Fruit fly (Drosophila melanogaster) whole organism, prepupa: ENCODE data around the gene twy.
A peak's percentile ranks its signal among the peaks of the same experiment; 100 is the strongest.

Source experiments
- Blimp-1 ChIP-seq: fragments of 200-800 bp; sonication (Bioruptor generic); optimal IDR thresholded peaks from 3 replicates; lab custom pipeline; 2017; ENCODE audit warnings: missing biosample characterization, missing genetic modification characterization, mild to moderate bottlenecking, moderate library complexity, missing genetic modification reagents
- CG11294 ChIP-seq: fragments of 200-800 bp; sonication (Bioruptor generic); IDR thresholded peaks from 2 replicates; pipeline ENCODE4 v1.3.6; 2022; ENCODE audit warnings: missing biosample characterization, missing genetic modification characterization
- CG11902 ChIP-seq: fragments of 200-800 bp; sonication (Bioruptor generic); optimal IDR thresholded peaks from 3 replicates; lab custom pipeline; 2016; ENCODE audit warnings: missing biosample characterization, missing genetic modification characterization
- CG15336 ChIP-seq: fragments of 200-800 bp; sonication (Bioruptor generic); IDR thresholded peaks from 2 replicates; pipeline ENCODE4 v1.3.6; 2022; ENCODE audit warnings: missing biosample characterization, missing genetic modification characterization
- CG16779 ChIP-seq: fragments of 200-800 bp; sonication (Bioruptor generic); optimal IDR thresholded peaks from 3 replicates; lab custom pipeline; 2017; ENCODE audit warnings: missing biosample characterization, mild to moderate bottlenecking, missing genetic modification characterization
- CG31627 ChIP-seq: fragments of 200-800 bp; sonication (Bioruptor generic); optimal IDR thresholded peaks from 3 replicates; lab custom pipeline; 2016; ENCODE audit warnings: missing biosample characterization, missing genetic modification characterization
- CG3919 ChIP-seq: fragments of 200-800 bp; sonication (Bioruptor generic); optimal IDR thresholded peaks from 3 replicates; lab custom pipeline; 2016; ENCODE audit warnings: missing biosample characterization, missing genetic modification characterization
- CG6163 ChIP-seq: fragments of 200-800 bp; sonication (Bioruptor generic); IDR thresholded peaks from 3 replicates; pipeline ENCODE4 v1.3.6; 2022; ENCODE audit warnings: missing biosample characterization, missing genetic modification characterization
- CG6276 ChIP-seq: fragments of 200-800 bp; sonication (Bioruptor generic); optimal IDR thresholded peaks from 2 replicates; lab custom pipeline; 2017; ENCODE audit warnings: missing biosample characterization, mild to moderate bottlenecking, missing genetic modification characterization
- CG7368 ChIP-seq: fragments of 200-800 bp; sonication (Bioruptor generic); optimal IDR thresholded peaks from 3 replicates; lab custom pipeline; 2016; ENCODE audit warnings: missing biosample characterization, missing genetic modification characterization
- CG8319 ChIP-seq: fragments of 200-800 bp; sonication (Bioruptor generic); optimal IDR thresholded peaks from 3 replicates; lab custom pipeline; 2016; ENCODE audit warnings: missing biosample characterization, missing genetic modification characterization
- CG8632 ChIP-seq: fragments of 200-800 bp; sonication (Bioruptor generic); optimal IDR thresholded peaks from 3 replicates; lab custom pipeline; 2016; ENCODE audit warnings: missing biosample characterization, missing genetic modification characterization
- Eip75B ChIP-seq: fragments of 200-800 bp; sonication (Bioruptor generic); optimal IDR thresholded peaks from 3 replicates; lab custom pipeline; 2016; ENCODE audit warnings: missing biosample characterization, missing genetic modification characterization
- Eip78C ChIP-seq: fragments of 200-800 bp; sonication (Bioruptor generic); peaks from one replicate; lab custom pipeline; 2016; ENCODE audit warnings: missing biosample characterization, missing genetic modification characterization
- Eip93F ChIP-seq: fragments of 200-800 bp; sonication (Bioruptor generic); optimal IDR thresholded peaks from 2 replicates; lab custom pipeline; 2016; ENCODE audit warnings: missing biosample characterization, mild to moderate bottlenecking, missing genetic modification characterization
- Ets21C ChIP-seq: fragments of 200-800 bp; sonication (Bioruptor generic); optimal IDR thresholded peaks from 3 replicates; lab custom pipeline; 2016; ENCODE audit warnings: missing biosample characterization, missing genetic modification characterization
- Ets96B ChIP-seq: fragments of 200-800 bp; optimal IDR thresholded peaks from 2 replicates; lab custom pipeline; 2019; ENCODE audit warnings: missing biosample characterization, mild to moderate bottlenecking, missing genetic modification characterization, moderate library complexity
- Hr39 ChIP-seq: fragments of 200-800 bp; sonication (Bioruptor generic); optimal IDR thresholded peaks from 2 replicates; lab custom pipeline; 2016; ENCODE audit warnings: missing biosample characterization, missing genetic modification characterization
- Hr4 ChIP-seq: fragments of 200-800 bp; sonication (Bioruptor generic); optimal IDR thresholded peaks from 3 replicates; lab custom pipeline; 2016; ENCODE audit warnings: missing biosample characterization, missing genetic modification characterization
- Smox ChIP-seq: fragments of 200-800 bp; sonication (Bioruptor generic); optimal IDR thresholded peaks from 3 replicates; lab custom pipeline; 2016; ENCODE audit warnings: missing biosample characterization, missing genetic modification characterization
- Sox102F ChIP-seq: fragments of 200-800 bp; sonication (Bioruptor generic); optimal IDR thresholded peaks from 2 replicates; lab custom pipeline; 2016; ENCODE audit warnings: missing biosample characterization, mild to moderate bottlenecking, missing genetic modification characterization
- Sox14 ChIP-seq: fragments of 200-800 bp; sonication (Bioruptor generic); optimal IDR thresholded peaks from 3 replicates; lab custom pipeline; 2016; ENCODE audit warnings: missing biosample characterization, missing genetic modification characterization
- Sox15 ChIP-seq: fragments of 200-800 bp; sonication (Bioruptor generic); optimal IDR thresholded peaks from 3 replicates; lab custom pipeline; 2016; ENCODE audit warnings: missing biosample characterization, missing genetic modification characterization
- acj6 ChIP-seq: fragments of 200-800 bp; sonication (Bioruptor generic); optimal IDR thresholded peaks from 3 replicates; lab custom pipeline; 2016; ENCODE audit warnings: missing biosample characterization, missing genetic modification characterization
- cyc ChIP-seq: fragments of 200-800 bp; sonication (Bioruptor generic); optimal IDR thresholded peaks from 3 replicates; lab custom pipeline; 2016; ENCODE audit warnings: missing biosample characterization, missing genetic modification characterization
- dsx ChIP-seq: fragments of 200-800 bp; optimal IDR thresholded peaks from 3 replicates; lab custom pipeline; 2019; ENCODE audit warnings: missing biosample characterization, mild to moderate bottlenecking, missing genetic modification characterization, moderate library complexity; ENCODE audit not compliant: poor library complexity, severe bottlenecking
- eg ChIP-seq: fragments of 200-800 bp; sonication (Bioruptor generic); IDR thresholded peaks from 3 replicates; pipeline ENCODE4 v1.3.6; 2022; ENCODE audit warnings: missing biosample characterization, missing genetic modification characterization
- fd85E ChIP-seq: fragments of 200-800 bp; sonication (Bioruptor generic); optimal IDR thresholded peaks from 3 replicates; lab custom pipeline; 2016; ENCODE audit warnings: missing biosample characterization, missing genetic modification characterization
- fkh ChIP-seq: fragments of 200-800 bp; sonication (Bioruptor generic); optimal IDR thresholded peaks from 3 replicates; lab custom pipeline; 2017; ENCODE audit warnings: missing biosample characterization, mild to moderate bottlenecking, missing genetic modification characterization, moderate library complexity
- spab ChIP-seq: fragments of 200-800 bp; sonication (Bioruptor generic); optimal IDR thresholded peaks from 2 replicates; lab custom pipeline; 2017; ENCODE audit warnings: missing biosample characterization, mild to moderate bottlenecking, missing genetic modification characterization, missing genetic modification reagents
- svp ChIP-seq: fragments of 200-800 bp; sonication (Bioruptor generic); peaks from one replicate; lab custom pipeline; 2016; ENCODE audit warnings: missing biosample characterization, missing genetic modification characterization
- topi ChIP-seq: fragments of 200-800 bp; sonication (Bioruptor generic); optimal IDR thresholded peaks from 3 replicates; lab custom pipeline; 2016; ENCODE audit warnings: missing biosample characterization, missing genetic modification characterization
- vri ChIP-seq: fragments of 200-800 bp; sonication (Bioruptor generic); optimal IDR thresholded peaks from 3 replicates; lab custom pipeline; 2016; ENCODE audit warnings: missing biosample characterization, mild to moderate bottlenecking, missing genetic modification characterization

twy gene

dm6 chr3L:11772608-11773017 lies 20.5 kb downstream of the twy start:
- no peak for TF ChIP-seq spab (GFP tag; lab: Kevin White, UChicago)
- peak; percentile 77 for TF ChIP-seq vri

DNA sequence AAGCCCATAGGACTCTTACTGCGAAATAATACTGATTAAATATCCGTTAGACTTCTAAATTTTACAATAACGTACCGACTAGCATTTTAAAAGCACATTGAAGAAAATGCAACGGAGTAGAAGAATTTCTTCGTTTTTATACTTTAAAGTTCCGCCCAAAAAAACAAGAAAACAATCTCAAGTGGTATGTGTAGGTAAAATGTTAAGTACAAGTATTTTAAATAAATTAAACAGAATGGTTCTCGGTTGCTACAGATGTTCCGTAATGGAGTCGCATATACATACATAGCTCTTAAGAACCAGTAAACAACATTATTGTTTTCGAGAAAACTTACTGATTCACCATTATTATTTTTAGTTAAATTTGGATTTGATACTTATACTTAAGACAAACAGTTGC lies 21.0 kb downstream of the twy start, which contains the start of gene Muc68D:
Gene Muc68D, minus strand, starts transcription at position 101 of the 400 bp plus-strand sequence.
- TF ChIP-seq topi = no peak
- no peak for TF ChIP-seq CG16779
- TF ChIP-seq CG11902 = no peak
- TF ChIP-seq dsx (GFP tag; lab: Kevin White, UChicago) = no peak
- TF ChIP-seq Sox15 (GFP tag; lab: Kevin White, UChicago) = no peak
- TF ChIP-seq acj6 (GFP tag; lab: Kevin White, UChicago) = no peak
- no peak for TF ChIP-seq CG11294 (GFP tag; lab: Robert Waterston, UW)
- no peak for TF ChIP-seq Hr39 (GFP tag; lab: Kevin White, UChicago)
- no peak for TF ChIP-seq Hr4 (GFP tag; lab: Kevin White, UChicago)
- TF ChIP-seq cyc = no peak

dm6 chr3L:11766563-11766962 lies 26.5 kb downstream of the twy start:
- TF ChIP-seq fkh (GFP tag; lab: Kevin White, UChicago) (no peak), CG6276 (GFP tag; lab: Kevin White, UChicago) (no peak), CG8319 (no peak), Blimp-1 (no peak), Smox (GFP tag; lab: Kevin White, UChicago) (no peak), CG15336 (GFP tag; lab: Robert Waterston, UW) (no peak), Eip93F (GFP tag; lab: Kevin White, UChicago) (no peak), Hr39 (GFP tag; lab: Kevin White, UChicago) (no peak), CG3919 (no peak), cyc (no peak), CG6163 (GFP tag; lab: Robert Waterston, UW) (no peak), Hr4 (GFP tag; lab: Kevin White, UChicago) (no peak), CG11294 (GFP tag; lab: Robert Waterston, UW) (no peak), Ets96B (no peak), Sox14 (GFP tag; lab: Kevin White, UChicago) (no peak), fd85E (GFP tag; lab: Kevin White, UChicago) (no peak), Eip75B (GFP tag; lab: Kevin White, UChicago) (no peak), eg (GFP tag; lab: Robert Waterston, UW) (no peak), CG11902 (no peak)
- TF ChIP-seq, all 60 proteins: peak for 0

DNA sequence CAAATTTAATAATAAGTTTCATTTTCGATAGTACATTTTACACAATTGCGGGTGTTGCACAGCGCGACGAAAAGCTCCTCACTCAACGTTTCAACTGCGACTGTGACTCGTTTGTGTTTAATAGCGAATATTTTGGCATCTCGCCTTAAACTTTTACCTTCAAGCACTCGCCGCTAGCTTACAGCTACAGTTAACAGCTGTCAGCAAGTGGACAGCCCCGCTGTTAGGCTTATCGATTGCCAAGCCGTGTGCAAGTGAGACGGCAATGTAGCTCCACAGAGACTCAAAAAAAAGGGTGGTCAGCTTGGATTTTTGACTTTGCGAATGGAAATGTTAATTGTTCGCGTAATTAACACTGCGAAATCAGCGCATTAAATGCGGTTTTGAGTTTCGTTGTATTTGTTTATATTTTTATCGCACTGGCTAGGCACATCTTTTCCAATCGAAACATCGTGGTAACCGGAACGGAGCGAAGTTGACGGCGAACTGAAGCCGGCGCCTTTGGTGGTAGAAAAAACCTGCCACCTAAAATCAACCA lies 27.3 kb downstream of the twy start, which contains the start of gene loaf:
Gene loaf, minus strand, starts transcription at position 488 of the 538 bp plus-strand sequence.
- TF ChIP-seq CG31627 (GFP tag; lab: Kevin White, UChicago) (no peak), Eip78C (peak; percentile 27), svp (GFP tag; lab: Kevin White, UChicago) (no peak), spab (GFP tag; lab: Kevin White, UChicago) (no peak)

DNA sequence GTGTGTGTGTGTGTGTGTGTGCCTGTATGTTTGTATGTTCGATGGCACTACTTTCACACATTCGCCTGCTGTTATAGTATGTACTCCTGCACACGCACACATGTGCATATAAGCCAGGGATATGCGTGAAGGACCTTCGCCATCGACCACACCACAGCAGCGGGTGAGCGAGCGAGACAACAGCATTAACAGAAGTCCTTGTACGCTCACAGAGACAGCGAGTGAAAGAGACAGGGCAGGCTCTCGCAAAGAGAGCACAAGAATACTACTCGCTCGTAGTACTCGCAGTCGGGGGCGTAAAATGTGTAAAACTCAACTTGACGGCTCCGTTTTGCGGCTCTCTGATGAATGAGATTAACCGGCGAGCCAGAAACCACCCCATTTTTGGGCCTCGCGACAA lies 28.2 kb downstream of the twy start:
- TF ChIP-seq svp (GFP tag; lab: Kevin White, UChicago) = no peak
- no peak for TF ChIP-seq Smox (GFP tag; lab: Kevin White, UChicago)
- TF ChIP-seq CG7368 (GFP tag; lab: Kevin White, UChicago) = no peak
- TF ChIP-seq eg (GFP tag; lab: Robert Waterston, UW) = no peak
- no peak for TF ChIP-seq spab (GFP tag; lab: Kevin White, UChicago)

dm6 chr3L:11751005-11751404 lies 42.1 kb downstream of the twy start, which contains the start of gene Gr68a:
Gr68a (plus strand) TSS chr3L:11751305.
- TF ChIP-seq CG8632 (no peak), CG6276 (GFP tag; lab: Kevin White, UChicago) (no peak), Ets21C (no peak), CG8319 (no peak), Sox102F (GFP tag; lab: Kevin White, UChicago) (no peak), Eip93F (GFP tag; lab: Kevin White, UChicago) (no peak)
- TF ChIP-seq, all 60 proteins: peak for 0
